Fruit fly (Drosophila melanogaster) whole organism, pupa: ENCODE data around the gene kin17.

Experiments used
- CG13204 ChIP-seq: fragments of 200-800 bp; sonication (Bioruptor generic); optimal IDR thresholded peaks from 2 replicates; lab custom pipeline; 2018; ENCODE audit warnings: missing biosample characterization, mild to moderate bottlenecking, missing genetic modification characterization, moderate library complexity
- CG14655 ChIP-seq: fragments of 200-800 bp; sonication (Bioruptor generic); optimal IDR thresholded peaks from 3 replicates; lab custom pipeline; 2017; ENCODE audit warnings: mild to moderate bottlenecking, missing biosample characterization, missing genetic modification reagents, missing genetic modification characterization
- CG15710 ChIP-seq: fragments of 200-800 bp; sonication (Bioruptor generic); optimal IDR thresholded peaks from 2 replicates; lab custom pipeline; 2018; ENCODE audit warnings: missing biosample characterization, mild to moderate bottlenecking, missing genetic modification characterization, moderate library complexity
- CG4496 ChIP-seq: fragments of 200-800 bp; sonication (Bioruptor generic); IDR thresholded peaks from 3 replicates; pipeline ENCODE4 v1.3.6; 2022; ENCODE audit warnings: missing biosample characterization, missing genetic modification characterization
- CG8301 ChIP-seq: fragments of 200-800 bp; sonication (Bioruptor generic); optimal IDR thresholded peaks from 2 replicates; lab custom pipeline; 2018; ENCODE audit warnings: missing biosample characterization, mild to moderate bottlenecking, missing genetic modification characterization
- CG9948 ChIP-seq: fragments of 200-800 bp; sonication (Bioruptor generic); optimal IDR thresholded peaks from 2 replicates; lab custom pipeline; 2018; ENCODE audit warnings: missing biosample characterization, mild to moderate bottlenecking, missing genetic modification characterization, moderate library complexity
- EcR ChIP-seq: fragments of 200-800 bp; sonication (Bioruptor generic); optimal IDR thresholded peaks from 3 replicates; lab custom pipeline; 2019; ENCODE audit warnings: missing biosample characterization, missing genetic modification characterization, mild to moderate bottlenecking, moderate library complexity, missing genetic modification reagents
- Ets98B ChIP-seq: fragments of 200-800 bp; sonication (Bioruptor generic); IDR thresholded peaks from 2 replicates; pipeline ENCODE4 v1.3.6; 2022; ENCODE audit warnings: missing biosample characterization, missing genetic modification characterization
- Pif1A ChIP-seq: fragments of 200-800 bp; sonication (Bioruptor generic); optimal IDR thresholded peaks from 3 replicates; lab custom pipeline; 2016; ENCODE audit warnings: missing biosample characterization, missing genetic modification characterization
- Pif1B ChIP-seq: fragments of 200-800 bp; sonication (Bioruptor generic); optimal IDR thresholded peaks from 3 replicates; lab custom pipeline; 2016; ENCODE audit warnings: missing biosample characterization, missing genetic modification characterization
- fd96Ca ChIP-seq: fragments of 200-800 bp; sonication (Bioruptor generic); IDR thresholded peaks from 3 replicates; pipeline ENCODE4 v1.3.6; 2022; ENCODE audit warnings: missing biosample characterization, missing genetic modification characterization
- gl ChIP-seq: fragments of 200-800 bp; sonication (Bioruptor generic); optimal IDR thresholded peaks from 2 replicates; lab custom pipeline; 2018; ENCODE audit warnings: missing biosample characterization, mild to moderate bottlenecking, missing genetic modification characterization

- no peak for TF ChIP-seq EcR
- TF ChIP-seq Ets98B (GFP tag; lab: Robert Waterston, UW) = no peak
- no peak for TF ChIP-seq CG9948 (tag; lab: Kevin White, UChicago)
- TF ChIP-seq CG8301 (tag; lab: Kevin White, UChicago) = no peak
- TF ChIP-seq fd96Ca = no peak
- no peak for TF ChIP-seq CG15710 (tag; lab: Kevin White, UChicago)
- no peak for TF ChIP-seq Pif1B
- no peak for TF ChIP-seq CG14655 (GFP tag; lab: Kevin White, UChicago)
- TF ChIP-seq CG4496 = no peak
- TF ChIP-seq CG13204 (GFP tag; lab: Kevin White, UChicago) = no peak
- no peak for TF ChIP-seq Pif1A (GFP tag; lab: Kevin White, UChicago)
- no peak for TF ChIP-seq gl (tag; lab: Kevin White, UChicago)
Observed at dm6 chr3L:20348581-20349093, 8.0 kb upstream of the kin17 start.
